Worm (Caenorhabditis elegans): ENCODE measurements around the gene srx-4.

srx-4 gene

DNA sequence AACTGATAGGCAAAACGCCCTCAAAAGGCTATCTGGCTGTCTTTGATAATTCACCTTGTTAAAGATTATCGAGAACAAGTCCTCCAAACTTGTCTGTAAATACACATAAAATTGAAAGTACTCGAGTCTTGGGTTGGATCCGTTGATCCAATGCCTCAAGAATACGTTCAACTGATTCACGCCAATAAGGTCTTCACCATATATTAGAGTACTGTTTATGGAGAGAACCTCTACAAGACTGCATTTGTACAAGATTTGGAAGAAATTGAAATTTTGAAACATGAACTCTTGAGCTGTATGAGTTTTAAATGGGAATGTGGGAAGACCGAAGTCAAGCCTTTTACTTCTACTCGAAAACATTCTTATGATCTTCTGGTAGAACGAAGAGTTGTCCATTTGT is 30.3 kb upstream of the srx-4 start:
- TF ChIP-seq hnd-1 (tag; optimal IDR thresholded peaks at IDR 0.05): no peak
- no peak for TF ChIP-seq tra-4 (tag; optimal IDR thresholded peaks at IDR 0.05)
- no peak for TF ChIP-seq aly-1 (tag; optimal IDR thresholded peaks at IDR 0.05)
- no peak for TF ChIP-seq flt-1 (GFP tag; IDR thresholded peaks at IDR 0.05)

DNA sequence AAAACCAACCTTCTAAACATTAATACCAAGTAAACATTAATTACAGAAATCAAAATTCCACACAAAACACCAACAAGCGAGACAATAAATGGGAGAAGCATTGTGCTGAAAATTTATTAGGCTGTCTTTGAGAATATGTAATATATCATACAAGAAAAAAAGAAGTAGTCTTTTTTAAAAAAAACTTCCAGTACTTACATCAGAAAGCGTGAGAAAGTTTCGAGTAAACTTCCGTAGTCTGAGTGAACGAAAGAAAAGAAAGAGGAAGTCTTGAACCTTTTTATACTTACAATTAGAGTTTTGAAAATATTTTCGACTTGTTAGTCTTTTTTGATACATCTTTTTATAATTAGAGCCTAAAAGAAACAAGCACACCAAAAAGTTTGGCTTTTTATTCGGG is 27.2 kb upstream of the srx-4 start, which contains the start of gene srbc-40:
TSS of gene srbc-40 (minus strand) at position 101 of the 400 bp plus-strand sequence.
- TF ChIP-seq aly-1 (tag; optimal IDR thresholded peaks at IDR 0.05): no peak
- TF ChIP-seq flt-1 (GFP tag; IDR thresholded peaks at IDR 0.05): no peak
- TF ChIP-seq ceh-36 (tag; optimal IDR thresholded peaks at IDR 0.05): no peak
- no peak for TF ChIP-seq ets-7 (tag; optimal IDR thresholded peaks at IDR 0.05)
- no peak for TF ChIP-seq hmbx-1 (tag; optimal IDR thresholded peaks at IDR 0.05)
- no peak for TF ChIP-seq pes-1 (GFP tag; IDR thresholded peaks at IDR 0.05)
- TF ChIP-seq tbx-11 (GFP tag; IDR thresholded peaks at IDR 0.05): no peak
- no peak for TF ChIP-seq hmg-4 (GFP tag; optimal IDR thresholded peaks at IDR 0.05)
- TF ChIP-seq B0310.2 (tag; optimal IDR thresholded peaks at IDR 0.05): no peak
- no peak for TF ChIP-seq sea-1 (GFP tag; conservative IDR thresholded peaks at IDR 0.05)

DNA sequence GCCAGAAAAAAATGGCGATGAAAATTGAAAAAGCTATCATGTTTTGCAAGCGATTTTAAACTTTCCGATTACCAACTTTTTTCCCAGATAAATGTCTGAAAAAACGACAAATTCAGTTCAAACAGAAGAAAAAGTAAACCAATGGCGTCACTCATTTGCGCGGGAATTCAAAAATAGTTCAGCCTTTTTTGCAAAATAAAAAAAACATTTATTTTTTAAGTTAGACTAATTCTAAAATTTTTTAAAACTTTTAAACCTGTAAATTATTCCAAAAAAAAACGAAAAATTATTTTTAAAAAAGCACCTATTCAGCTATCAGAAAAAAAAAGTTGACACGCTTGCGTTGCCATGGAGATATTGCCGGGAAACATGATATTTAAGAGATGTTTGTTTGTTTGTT is 20.3 kb upstream of the srx-4 start, which contains the start of gene cyp-33C11:
TSS of gene cyp-33C11 (minus strand) at position 101 of the 400 bp plus-strand sequence.
- TF ChIP-seq ceh-13 (GFP tag; optimal IDR thresholded peaks at IDR 0.05) (no peak), ceh-36 (tag; optimal IDR thresholded peaks at IDR 0.05) (no peak), B0310.2 (tag; optimal IDR thresholded peaks at IDR 0.05) (no peak), flt-1 (GFP tag; IDR thresholded peaks at IDR 0.05) (no peak), hmbx-1 (tag; optimal IDR thresholded peaks at IDR 0.05) (no peak)

DNA sequence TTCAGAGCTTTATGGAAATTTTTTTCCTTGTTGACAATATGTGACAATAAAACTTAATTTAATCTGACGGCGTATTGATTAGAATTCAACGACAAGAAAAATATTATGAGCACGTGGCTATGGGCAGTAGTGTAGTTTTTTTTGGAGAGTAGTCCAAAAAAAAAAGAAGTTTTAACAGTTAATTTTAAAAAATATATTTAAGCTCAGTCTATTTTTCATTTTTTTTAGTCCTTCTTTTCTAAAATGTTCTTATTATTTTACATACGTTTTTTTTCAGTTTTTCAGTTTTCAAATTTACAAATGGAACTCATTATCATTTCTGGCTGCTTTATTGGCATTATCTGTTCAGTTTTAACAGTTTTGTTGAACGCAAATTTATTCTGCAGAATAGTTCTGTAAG is 16.2 kb upstream of the srx-4 start, which contains the start of gene srbc-39:
TSS of gene srbc-39 (plus strand) at position 301 of the 400 bp plus-strand sequence.
- no peak for TF ChIP-seq flt-1 (GFP tag; IDR thresholded peaks at IDR 0.05)
- no peak for TF ChIP-seq ceh-13 (GFP tag; optimal IDR thresholded peaks at IDR 0.05)
- TF ChIP-seq ama-1 (optimal IDR thresholded peaks at IDR 0.05): no peak
- no peak for TF ChIP-seq ets-7 (tag; optimal IDR thresholded peaks at IDR 0.05)

ce11 chrV:706918-707317 is 14.3 kb upstream of the srx-4 start, which contains the start of gene srbc-38:
TSS of gene srbc-38 (plus strand) at chrV:707218.
- TF ChIP-seq hnd-1 (tag; optimal IDR thresholded peaks at IDR 0.05) (no peak), ets-7 (tag; optimal IDR thresholded peaks at IDR 0.05) (no peak), tbx-37 (GFP tag; conservative IDR thresholded peaks at IDR 0.05) (no peak), hmbx-1 (tag; optimal IDR thresholded peaks at IDR 0.05) (no peak), aly-1 (tag; optimal IDR thresholded peaks at IDR 0.05) (no peak), ama-1 (optimal IDR thresholded peaks at IDR 0.05) (no peak), F13C5.2 (tag; optimal IDR thresholded peaks at IDR 0.05) (no peak), tra-4 (tag; optimal IDR thresholded peaks at IDR 0.05) (no peak), tbx-11 (GFP tag; IDR thresholded peaks at IDR 0.05) (no peak), hmg-4 (GFP tag; optimal IDR thresholded peaks at IDR 0.05) (no peak), scrt-1 (GFP tag; IDR thresholded peaks at IDR 0.05) (no peak)

DNA sequence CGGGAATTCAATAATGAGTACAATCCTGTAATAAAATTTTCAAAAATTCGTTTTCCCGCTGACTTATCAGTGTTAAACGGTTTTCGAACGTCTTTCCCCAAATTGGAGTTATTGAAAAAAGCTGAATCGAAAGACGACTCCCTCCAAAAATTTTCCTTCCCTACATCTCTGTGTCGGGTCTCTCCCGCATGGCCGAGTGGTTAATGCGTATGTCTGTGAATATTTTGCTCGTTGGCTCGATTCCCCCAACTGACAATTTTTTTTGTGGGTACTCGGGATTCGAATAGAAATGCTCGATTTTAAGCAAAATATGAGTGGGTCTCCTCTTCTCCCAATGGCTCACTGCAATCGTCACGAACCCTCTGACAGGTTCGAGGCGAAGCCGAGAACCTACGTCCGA is 13.9 kb upstream of the srx-4 start:
- TF ChIP-seq scrt-1 (GFP tag; IDR thresholded peaks at IDR 0.05) (peak; percentile 68; the same call in 1 of the 2 replicates), flt-1 (GFP tag; IDR thresholded peaks at IDR 0.05) (peak; percentile 37; the same call in 1 of the 2 replicates), tbx-37 (GFP tag; conservative IDR thresholded peaks at IDR 0.05) (0 out of 2 replicates have a peak, but pooled peaks have one; percentile 4), pes-1 (GFP tag; IDR thresholded peaks at IDR 0.05) (peak; percentile 78), tbx-11 (GFP tag; IDR thresholded peaks at IDR 0.05) (peak; percentile 27; the same call in 1 of the 2 replicates)

DNA sequence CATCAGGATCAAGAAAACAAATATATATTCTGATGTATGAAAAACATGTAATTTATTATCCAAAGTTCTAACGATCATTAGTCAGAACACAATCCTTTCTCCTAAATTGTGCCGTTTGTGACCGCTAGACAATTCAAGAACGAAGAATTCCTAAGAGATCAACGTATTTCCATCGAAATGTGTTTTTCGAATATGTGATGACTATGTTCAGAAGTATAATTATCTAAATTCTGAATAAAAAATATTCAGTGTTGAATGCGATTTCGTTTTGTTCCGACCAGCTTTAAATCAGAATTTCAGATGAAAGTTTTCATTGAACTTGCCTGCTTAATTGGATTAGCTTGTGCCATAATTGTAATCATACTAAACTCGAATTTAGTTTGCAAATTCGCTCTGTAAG is 9.7 kb upstream of the srx-4 start, which contains the start of gene srbc-37:
TSS of gene srbc-37 (plus strand) at position 301 of the 400 bp plus-strand sequence.
- TF ChIP-seq hmbx-1 (tag; optimal IDR thresholded peaks at IDR 0.05): no peak
- TF ChIP-seq scrt-1 (GFP tag; IDR thresholded peaks at IDR 0.05): no peak
- TF ChIP-seq ama-1 (optimal IDR thresholded peaks at IDR 0.05): no peak
- no peak for TF ChIP-seq hnd-1 (tag; optimal IDR thresholded peaks at IDR 0.05)
- TF ChIP-seq ets-7 (tag; optimal IDR thresholded peaks at IDR 0.05): no peak
- TF ChIP-seq sea-1 (GFP tag; conservative IDR thresholded peaks at IDR 0.05): no peak
- no peak for TF ChIP-seq ceh-13 (GFP tag; optimal IDR thresholded peaks at IDR 0.05)
- TF ChIP-seq tbx-37 (GFP tag; conservative IDR thresholded peaks at IDR 0.05): no peak
- no peak for TF ChIP-seq ceh-36 (tag; optimal IDR thresholded peaks at IDR 0.05)
- no peak for TF ChIP-seq F13C5.2 (tag; optimal IDR thresholded peaks at IDR 0.05)
- no peak for TF ChIP-seq aly-1 (tag; optimal IDR thresholded peaks at IDR 0.05)
- TF ChIP-seq pes-1 (GFP tag; IDR thresholded peaks at IDR 0.05): no peak
- TF ChIP-seq tra-4 (tag; optimal IDR thresholded peaks at IDR 0.05): no peak
- TF ChIP-seq flt-1 (GFP tag; IDR thresholded peaks at IDR 0.05): no peak
- TF ChIP-seq tbx-11 (GFP tag; IDR thresholded peaks at IDR 0.05): no peak
- TF ChIP-seq hmg-4 (GFP tag; optimal IDR thresholded peaks at IDR 0.05): no peak
- TF ChIP-seq B0310.2 (tag; optimal IDR thresholded peaks at IDR 0.05): no peak

DNA sequence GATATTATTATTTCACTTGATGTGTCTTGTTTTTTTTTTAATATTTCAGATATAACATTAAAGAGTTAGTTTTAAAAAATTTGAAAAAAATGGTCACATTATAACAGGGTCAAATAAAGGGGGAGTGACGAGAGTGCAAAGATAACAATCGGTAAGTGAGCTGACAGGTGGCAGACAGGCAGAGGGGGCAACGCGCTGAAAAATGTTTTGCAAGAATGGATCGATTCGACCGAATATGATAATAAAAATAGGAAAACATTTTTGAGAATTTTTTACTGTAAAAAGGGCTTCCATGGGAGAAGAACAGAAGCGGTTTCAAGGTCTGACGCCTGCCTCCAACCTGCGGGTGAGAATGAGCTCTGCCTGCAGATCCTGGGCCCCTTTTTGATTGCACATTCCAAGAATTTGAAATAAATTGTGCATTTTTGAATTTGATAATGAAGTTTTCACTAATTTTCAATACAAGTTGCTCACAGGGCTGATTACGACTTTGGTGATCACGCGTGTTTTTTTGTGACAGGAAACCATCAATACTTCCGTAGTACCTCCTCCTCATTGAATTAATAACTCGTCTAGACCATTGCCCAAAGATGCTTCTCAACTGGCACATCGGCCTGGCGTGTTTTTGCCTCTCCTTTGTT is 7.0 kb upstream of the srx-4 start, which contains the start of the genes ugt-29 and srx-5:
TSS of gene ugt-29 (minus strand) at position 101 of the 641 bp plus-strand sequence.
TSS of gene srx-5 (plus strand) at position 591 of the 641 bp plus-strand sequence.
- TF ChIP-seq hmbx-1 (tag; optimal IDR thresholded peaks at IDR 0.05) (no peak), flt-1 (GFP tag; IDR thresholded peaks at IDR 0.05) (no peak), pes-1 (GFP tag; IDR thresholded peaks at IDR 0.05) (no peak), sea-1 (GFP tag; conservative IDR thresholded peaks at IDR 0.05) (no peak), tra-4 (tag; optimal IDR thresholded peaks at IDR 0.05) (no peak), ama-1 (optimal IDR thresholded peaks at IDR 0.05) (no peak)

All from whole organism, early embryonic.